Worm (Caenorhabditis elegans): ENCODE measurements around the gene srh-252.

DNA sequence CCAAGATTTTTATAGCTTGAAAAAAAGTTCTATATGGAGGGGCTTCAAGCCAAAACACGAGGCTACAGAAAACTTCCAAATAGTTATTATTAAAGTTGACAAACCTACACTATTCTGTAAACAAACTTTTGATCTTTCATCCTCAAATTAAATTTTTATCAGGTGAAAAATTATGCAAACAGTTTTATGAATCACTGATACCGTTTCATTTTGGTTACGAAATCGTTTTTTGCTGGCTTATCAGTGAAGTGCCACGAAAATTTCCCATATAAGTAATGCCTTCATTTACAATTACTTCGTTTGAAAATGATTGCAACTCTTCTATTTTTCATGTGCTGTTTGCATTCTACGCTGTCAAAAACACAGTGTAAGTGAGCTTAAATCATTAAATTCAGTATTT is 15.6 kb upstream of the srh-252 start, which contains the start of gene T19C9.8:
- TF ChIP-seq nhr-237 (tag; optimal IDR thresholded peaks at IDR 0.05) (no peak), ama-1 (optimal IDR thresholded peaks at IDR 0.05) (no peak), nhr-28 (tag; optimal IDR thresholded peaks at IDR 0.05) (no peak), nhr-23 (tag; optimal IDR thresholded peaks at IDR 0.05) (no peak)
